Fruit fly (Drosophila melanogaster) whole organism, adult: ENCODE measurements around the gene Mcm7.

Source experiments
- CG12768 ChIP-seq: fragments of 200-800 bp; sonication (Bioruptor generic); optimal IDR thresholded peaks from 2 replicates; lab custom pipeline; 2017; ENCODE audit warnings: missing biosample characterization, missing genetic modification characterization, mild to moderate bottlenecking, moderate library complexity, missing genetic modification reagents
- CG14711 ChIP-seq: fragments of 200-800 bp; sonication (Bioruptor generic); optimal IDR thresholded peaks from 2 replicates; lab custom pipeline; 2018; ENCODE audit warnings: missing biosample characterization, mild to moderate bottlenecking, missing genetic modification characterization, moderate library complexity
- CG1620 ChIP-seq: fragments of 200-800 bp; sonication (Bioruptor generic); optimal IDR thresholded peaks from 2 replicates; lab custom pipeline; 2016; ENCODE audit warnings: missing biosample characterization, missing genetic modification characterization
- CG33017 ChIP-seq: fragments of 200-800 bp; sonication (Bioruptor generic); optimal IDR thresholded peaks from 2 replicates; lab custom pipeline; 2018; ENCODE audit warnings: missing biosample characterization, mild to moderate bottlenecking, missing genetic modification characterization, moderate library complexity
- CG5204 ChIP-seq: fragments of 200-800 bp; sonication (Bioruptor generic); optimal IDR thresholded peaks from 2 replicates; lab custom pipeline; 2016; ENCODE audit warnings: missing biosample characterization, missing genetic modification characterization
- CG7101 ChIP-seq: fragments of 200-800 bp; sonication (Bioruptor generic); optimal IDR thresholded peaks from 2 replicates; lab custom pipeline; 2018; ENCODE audit warnings: missing biosample characterization, mild to moderate bottlenecking, missing genetic modification characterization, moderate library complexity
- Hr96 ChIP-seq: fragments of 200-800 bp; sonication (Bioruptor generic); optimal IDR thresholded peaks from 2 replicates; lab custom pipeline; 2016; ENCODE audit warnings: missing biosample characterization, missing genetic modification characterization
- Mnt ChIP-seq: fragments of 200-800 bp; sonication (Bioruptor generic); optimal IDR thresholded peaks from 2 replicates; lab custom pipeline; 2016; ENCODE audit warnings: missing biosample characterization, mild to moderate bottlenecking, missing genetic modification characterization
- cic ChIP-seq: fragments of 200-800 bp; sonication (Bioruptor generic); optimal IDR thresholded peaks from 2 replicates; lab custom pipeline; 2017; ENCODE audit warnings: missing biosample characterization, mild to moderate bottlenecking, missing genetic modification characterization, moderate library complexity
- kay ChIP-seq: fragments of 200-800 bp; sonication (Bioruptor generic); peaks from one replicate; lab custom pipeline; 2016; ENCODE audit warnings: missing biosample characterization, missing genetic modification characterization, borderline replicate concordance
- tj ChIP-seq: fragments of 200-800 bp; sonication (Bioruptor generic); optimal IDR thresholded peaks from 3 replicates; lab custom pipeline; 2017; ENCODE audit warnings: missing biosample characterization, mild to moderate bottlenecking, missing genetic modification characterization, moderate library complexity
- toe ChIP-seq: fragments of 200-800 bp; sonication (Bioruptor generic); optimal IDR thresholded peaks from 2 replicates; lab custom pipeline; 2016; ENCODE audit warnings: missing biosample characterization, missing genetic modification characterization

DNA sequence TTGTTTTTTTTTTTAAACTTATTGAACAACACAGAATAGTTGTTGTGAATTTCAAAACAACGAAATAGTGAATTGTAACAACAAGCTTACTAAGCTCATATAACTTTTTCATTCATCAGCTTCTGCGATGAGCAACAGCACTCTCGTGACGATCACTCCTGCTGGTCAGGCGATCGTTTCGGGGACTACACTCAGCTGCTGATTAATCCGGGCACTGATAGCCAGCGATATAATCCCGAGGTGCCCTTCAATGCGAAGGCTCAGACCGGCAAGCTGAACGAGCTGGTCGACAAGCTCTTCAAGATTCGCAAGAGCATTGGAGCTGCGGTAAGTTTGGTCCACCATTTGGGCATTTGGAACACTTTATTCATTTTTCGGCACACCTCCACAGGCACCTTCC, 2.9 kb upstream of the Mcm7 start, which contains the start of gene CG43169:
- TF ChIP-seq kay (GFP tag; lab: Kevin White, UChicago) (no peak), Hr96 (GFP tag; lab: Kevin White, UChicago) (no peak), CG5204 (GFP tag; lab: Kevin White, UChicago) (no peak), cic (GFP tag; lab: Kevin White, UChicago) (no peak), CG12768 (GFP tag; lab: Kevin White, UChicago) (no peak), CG14711 (tag; lab: Kevin White, UChicago) (no peak), Mnt (GFP tag; lab: Kevin White, UChicago) (no peak), CG7101 (no peak), CG33017 (tag; lab: Kevin White, UChicago) (no peak), toe (GFP tag; lab: Kevin White, UChicago) (no peak), tj (no peak), CG1620 (no peak)
